Worm (Caenorhabditis elegans): ENCODE measurements around the gene T04C12.8.
A peak's percentile ranks its signal among the peaks of the same experiment; 100 is the strongest.

DNA sequence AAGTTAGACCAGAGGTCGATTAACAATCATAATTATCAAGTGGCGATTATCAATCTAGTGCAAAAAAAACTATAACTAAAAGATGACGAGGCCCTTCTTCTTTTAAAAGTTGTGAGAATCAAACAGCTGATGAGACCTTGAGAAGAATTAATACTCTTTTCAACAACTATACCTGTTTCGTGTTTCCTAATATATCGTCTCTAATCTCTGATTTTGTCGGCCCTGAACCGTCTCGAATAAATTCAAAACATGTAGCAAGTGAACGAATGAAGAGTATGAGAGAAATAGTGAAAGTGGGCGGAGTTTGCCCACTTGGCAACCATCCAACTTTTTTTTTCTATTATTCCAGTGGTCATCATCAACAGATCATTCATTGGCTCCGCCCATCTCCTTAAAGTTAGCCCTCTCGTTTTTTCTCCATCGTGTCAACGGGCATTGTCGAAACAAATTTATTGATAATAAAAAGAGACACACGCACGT is 18.4 kb upstream of the T04C12.8 start, which contains the start of gene Y42A5A.1:
- TF ChIP-seq ces-1 (GFP tag; optimal IDR thresholded peaks at IDR 0.05) (no peak), skn-1 (tag; optimal IDR thresholded peaks at IDR 0.05) (no peak), nhr-12 (tag; optimal IDR thresholded peaks at IDR 0.05) (no peak), lsy-2 (tag; optimal IDR thresholded peaks at IDR 0.05) (peak in 1 of 2 experiments; percentile 24), lin-13 (GFP tag; optimal IDR thresholded peaks at IDR 0.05) (no peak), egl-13 (tag; optimal IDR thresholded peaks at IDR 0.05) (no peak), lin-35 (GFP tag; optimal IDR thresholded peaks at IDR 0.05) (no peak), blmp-1 (tag; optimal IDR thresholded peaks at IDR 0.05) (peak; percentile 49), nhr-71 (tag; optimal IDR thresholded peaks at IDR 0.05) (no peak), pqm-1 (tag; optimal IDR thresholded peaks at IDR 0.05) (no peak), unc-62 (GFP tag; optimal IDR thresholded peaks at IDR 0.05) (no peak), tlp-1 (tag; optimal IDR thresholded peaks at IDR 0.05) (no peak), nhr-90 (tag; optimal IDR thresholded peaks at IDR 0.05; ENCODE audit: poor library complexity) (no peak), elt-3 (tag; optimal IDR thresholded peaks at IDR 0.05) (no peak)

Measured in whole organism, L1 larva.